Fruit fly (Drosophila melanogaster) whole organism, embryonic: Measurements from ENCODE around the gene kz.

Source experiments
- Atf3 ChIP-seq: fragments of 200-800 bp; sonication (Bioruptor generic); optimal IDR thresholded peaks from 3 replicates; lab custom pipeline; 2016; ENCODE audit warnings: missing biosample characterization, missing genetic modification characterization
- BtbVII ChIP-seq: fragments of 200-800 bp; sonication (Bioruptor generic); optimal IDR thresholded peaks from 3 replicates; lab custom pipeline; 2017; ENCODE audit warnings: missing biosample characterization, mild to moderate bottlenecking, missing genetic modification characterization
- C15 ChIP-seq: fragments of 200-800 bp; sonication (Bioruptor generic); IDR thresholded peaks from 3 replicates; pipeline ENCODE4 v1.3.6; 2022; ENCODE audit warnings: missing biosample characterization, missing genetic modification characterization
- CG10565 ChIP-seq: fragments of 200-800 bp; sonication (Bioruptor generic); optimal IDR thresholded peaks from 3 replicates; lab custom pipeline; 2016; ENCODE audit warnings: missing biosample characterization, mild to moderate bottlenecking, missing genetic modification characterization
- CG11456 ChIP-seq: fragments of 200-800 bp; sonication (Bioruptor generic); IDR thresholded peaks from 3 replicates; pipeline ENCODE4 v1.3.6; 2022; ENCODE audit warnings: missing biosample characterization, missing genetic modification characterization
- CG11695 ChIP-seq: fragments of 200-800 bp; sonication (Bioruptor generic); IDR thresholded peaks from 3 replicates; pipeline ENCODE4 v1.3.6; 2022; ENCODE audit warnings: missing biosample characterization, missing genetic modification characterization
- CG11723 ChIP-seq: fragments of 200-800 bp; sonication (Bioruptor generic); optimal IDR thresholded peaks from 2 replicates; lab custom pipeline; 2017; ENCODE audit warnings: missing biosample characterization, mild to moderate bottlenecking, missing genetic modification characterization
- CG14441 ChIP-seq: fragments of 200-800 bp; sonication (Bioruptor generic); IDR thresholded peaks from 2 replicates; pipeline ENCODE4 v1.3.6; 2022; ENCODE audit warnings: missing biosample characterization, missing genetic modification characterization
- CG14860 ChIP-seq: fragments of 200-800 bp; sonication (Bioruptor generic); IDR thresholded peaks from 3 replicates; pipeline ENCODE4 v1.3.6; 2022; ENCODE audit warnings: missing biosample characterization, missing genetic modification characterization; ENCODE audit not compliant: partially characterized antibody
- CG15011 ChIP-seq: fragments of 200-800 bp; sonication (Bioruptor generic); optimal IDR thresholded peaks from 3 replicates; lab custom pipeline; 2018; ENCODE audit warnings: missing biosample characterization, mild to moderate bottlenecking, missing genetic modification characterization
- CG1602 ChIP-seq: fragments of 200-800 bp; sonication (Bioruptor generic); optimal IDR thresholded peaks from 3 replicates; lab custom pipeline; 2016; ENCODE audit warnings: missing biosample characterization, missing genetic modification characterization
- CG18619 ChIP-seq: fragments of 200-800 bp; sonication (Bioruptor generic); optimal IDR thresholded peaks from 3 replicates; lab custom pipeline; 2017; ENCODE audit warnings: missing biosample characterization, mild to moderate bottlenecking, missing genetic modification characterization
- CG30403 ChIP-seq: fragments of 200-800 bp; sonication (Bioruptor generic); optimal IDR thresholded peaks from 3 replicates; lab custom pipeline; 2016; ENCODE audit warnings: missing biosample characterization, missing genetic modification characterization
- CG31224 ChIP-seq: fragments of 200-800 bp; sonication (Bioruptor generic); IDR thresholded peaks from 2 replicates; pipeline ENCODE4 v1.3.6; 2022; ENCODE audit warnings: missing biosample characterization, missing genetic modification characterization
- CG7357 ChIP-seq: fragments of 200-800 bp; sonication (Bioruptor generic); IDR thresholded peaks from 3 replicates; pipeline ENCODE4 v1.3.6; 2022; ENCODE audit warnings: missing biosample characterization, missing genetic modification characterization
- CG7928 ChIP-seq: fragments of 200-800 bp; sonication (Bioruptor generic); optimal IDR thresholded peaks from 2 replicates; lab custom pipeline; 2017; ENCODE audit warnings: missing biosample characterization, mild to moderate bottlenecking, missing genetic modification characterization
- CG8290 ChIP-seq, 3 experiments: fragments of 200-800 bp; sonication (Bioruptor generic); optimal IDR thresholded peaks; 2 replicates each; lab custom pipeline; 2016 to 2019; ENCODE audit warnings: missing biosample characterization in 3 of 3, missing genetic modification characterization in 3 of 3, mild to moderate bottlenecking in 2 of 3, moderate library complexity in 1 of 3
- CG8765 ChIP-seq: fragments of 200-800 bp; sonication (Bioruptor generic); IDR thresholded peaks from 2 replicates; pipeline ENCODE4 v1.3.6; 2022; ENCODE audit warnings: missing biosample characterization, missing genetic modification characterization
- CG9437 ChIP-seq: fragments of 200-800 bp; sonication (Bioruptor generic); optimal IDR thresholded peaks from 2 replicates; lab custom pipeline; 2018; ENCODE audit warnings: missing biosample characterization, mild to moderate bottlenecking, missing genetic modification characterization
- CG9609 ChIP-seq: fragments of 200-800 bp; sonication (Bioruptor generic); optimal IDR thresholded peaks from 3 replicates; lab custom pipeline; 2016; ENCODE audit warnings: missing biosample characterization, missing genetic modification characterization
- D ChIP-seq, 2 experiments: fragments of 200-800 bp in 1 of 2; fragments of >200 bp in 1 of 2; sonication (Bioruptor generic) in 1 of 2; optimal IDR thresholded peaks; 2 replicates in 1 of 2; 3 replicates in 1 of 2; lab custom pipeline; 2017; ENCODE audit warnings: mild to moderate bottlenecking in 1 of 2, missing biosample characterization in 1 of 2, missing genetic modification characterization in 1 of 2, missing genetic modification reagents in 1 of 2
- HLH3B ChIP-seq: fragments of 200-800 bp; sonication (Bioruptor generic); IDR thresholded peaks from 2 replicates; pipeline ENCODE4 v1.3.6; 2022; ENCODE audit warnings: missing biosample characterization, missing genetic modification characterization
- HLHmδ ChIP-seq: fragments of 200-800 bp; sonication (Bioruptor generic); optimal IDR thresholded peaks from 2 replicates; lab custom pipeline; 2018; ENCODE audit warnings: missing biosample characterization, mild to moderate bottlenecking, missing genetic modification characterization, moderate library complexity
- HmgZ ChIP-seq: fragments of 200-800 bp; sonication (Bioruptor generic); optimal IDR thresholded peaks from 2 replicates; lab custom pipeline; 2018; ENCODE audit warnings: missing biosample characterization, mild to moderate bottlenecking, missing genetic modification characterization
- Oli ChIP-seq: fragments of 200-800 bp; sonication (Bioruptor generic); optimal IDR thresholded peaks from 2 replicates; lab custom pipeline; 2018; ENCODE audit warnings: missing biosample characterization, mild to moderate bottlenecking, missing genetic modification characterization, moderate library complexity
- Sox100B ChIP-seq: fragments of 200-800 bp; sonication (Bioruptor generic); optimal IDR thresholded peaks from 3 replicates; lab custom pipeline; 2018; ENCODE audit warnings: missing biosample characterization, mild to moderate bottlenecking, missing genetic modification characterization
- Sry-δ ChIP-seq: fragments of 200-800 bp; sonication (Bioruptor generic); optimal IDR thresholded peaks from 2 replicates; lab custom pipeline; 2016; ENCODE audit warnings: missing biosample characterization, missing genetic modification characterization
- Stat92E ChIP-seq, 3 experiments: fragments of >200 bp in 2 of 3; fragments of 200-800 bp in 1 of 3; sonication (Bioruptor generic) in 1 of 3; optimal IDR thresholded peaks; 2 replicates each; lab custom pipeline; 2017 to 2019; ENCODE audit warnings: missing biosample characterization in 3 of 3, missing genetic modification characterization in 3 of 3, mild to moderate bottlenecking in 1 of 3, moderate library complexity in 1 of 3
- aop ChIP-seq: fragments of 200-800 bp; sonication (Bioruptor generic); IDR thresholded peaks from 2 replicates; pipeline ENCODE4 v1.3.6; 2022; ENCODE audit warnings: missing biosample characterization, missing genetic modification characterization
- bab2 ChIP-seq: fragments of 200-800 bp; sonication (Bioruptor generic); optimal IDR thresholded peaks from 2 replicates; lab custom pipeline; 2016; ENCODE audit warnings: missing biosample characterization, missing genetic modification characterization
- caup ChIP-seq: fragments of 200-800 bp; sonication (Bioruptor generic); optimal IDR thresholded peaks from 3 replicates; lab custom pipeline; 2017; ENCODE audit warnings: missing biosample characterization, mild to moderate bottlenecking, missing genetic modification characterization, moderate library complexity; ENCODE audit not compliant: severe bottlenecking
- chif ChIP-seq, 2 experiments: fragments of 200-800 bp; sonication (Bioruptor generic); optimal IDR thresholded peaks; 3 replicates each; lab custom pipeline; 2016; ENCODE audit warnings: missing biosample characterization in 2 of 2, missing genetic modification characterization in 2 of 2
- ci ChIP-seq: fragments of 200-800 bp; sonication (Bioruptor generic); IDR thresholded peaks from 3 replicates; pipeline ENCODE4 v1.3.6; 2022; ENCODE audit warnings: missing biosample characterization, missing genetic modification characterization
- crc ChIP-seq: fragments of 200-800 bp; sonication (Bioruptor generic); optimal IDR thresholded peaks from 2 replicates; lab custom pipeline; 2016; ENCODE audit warnings: missing biosample characterization, missing genetic modification characterization
- cwo ChIP-seq: fragments of 200-800 bp; sonication (Bioruptor generic); optimal IDR thresholded peaks from 3 replicates; lab custom pipeline; 2017; ENCODE audit warnings: missing biosample characterization, missing genetic modification characterization, mild to moderate bottlenecking, moderate library complexity, missing genetic modification reagents
- ewg ChIP-seq: fragments of 200-800 bp; sonication (Bioruptor generic); optimal IDR thresholded peaks from 3 replicates; lab custom pipeline; 2017; ENCODE audit warnings: mild to moderate bottlenecking, missing biosample characterization, missing genetic modification reagents, missing genetic modification characterization
- gcm ChIP-seq: fragments of 200-800 bp; sonication (Bioruptor generic); optimal IDR thresholded peaks from 2 replicates; lab custom pipeline; 2019; ENCODE audit warnings: missing biosample characterization, mild to moderate bottlenecking, missing genetic modification characterization, moderate library complexity
- hkb ChIP-seq, 2 experiments: fragments of 200-800 bp in 1 of 2; fragments of >200 bp in 1 of 2; sonication (Bioruptor generic) in 1 of 2; IDR thresholded peaks in 1 of 2; optimal IDR thresholded peaks in 1 of 2; 2 replicates each; pipeline versions ENCODE4 v1.3.6 to Lab custom; 2017 to 2022; ENCODE audit warnings: missing biosample characterization in 1 of 2, missing genetic modification characterization in 1 of 2
- jigr1 ChIP-seq: fragments of 200-800 bp; sonication (Bioruptor generic); IDR thresholded peaks from 3 replicates; pipeline ENCODE4 v1.3.6; 2022; ENCODE audit warnings: missing biosample characterization, missing genetic modification characterization
- lab ChIP-seq: fragments of 200-800 bp; sonication (Bioruptor generic); optimal IDR thresholded peaks from 3 replicates; lab custom pipeline; 2017; ENCODE audit warnings: missing biosample characterization, missing genetic modification characterization, mild to moderate bottlenecking, moderate library complexity, missing genetic modification reagents
- mirr ChIP-seq: fragments of 200-800 bp; sonication (Bioruptor generic); optimal IDR thresholded peaks from 3 replicates; lab custom pipeline; 2018; ENCODE audit warnings: missing biosample characterization, mild to moderate bottlenecking, missing genetic modification characterization
- nerfin-1 ChIP-seq: fragments of 200-800 bp; sonication (Bioruptor generic); optimal IDR thresholded peaks from 3 replicates; lab custom pipeline; 2019; ENCODE audit warnings: missing biosample characterization, mild to moderate bottlenecking, missing genetic modification characterization, moderate library complexity
- pum ChIP-seq: fragments of 200-800 bp; sonication (Bioruptor generic); optimal IDR thresholded peaks from 2 replicates; lab custom pipeline; 2016; ENCODE audit warnings: missing biosample characterization, missing genetic modification characterization
- pzg ChIP-seq: fragments of 200-800 bp; sonication (Bioruptor generic); optimal IDR thresholded peaks from 3 replicates; lab custom pipeline; 2018; ENCODE audit warnings: missing biosample characterization, mild to moderate bottlenecking, missing genetic modification characterization, moderate library complexity
- sqz ChIP-seq: fragments of 200-800 bp; sonication (Bioruptor generic); optimal IDR thresholded peaks from 3 replicates; lab custom pipeline; 2018; ENCODE audit warnings: missing biosample characterization, mild to moderate bottlenecking, missing genetic modification characterization
- stwl ChIP-seq: fragments of 200-800 bp; sonication (Bioruptor generic); optimal IDR thresholded peaks from 3 replicates; lab custom pipeline; 2018; ENCODE audit warnings: missing biosample characterization, mild to moderate bottlenecking, missing genetic modification characterization, moderate library complexity
- tap ChIP-seq: fragments of 200-800 bp; optimal IDR thresholded peaks from 3 replicates; lab custom pipeline; 2019; ENCODE audit warnings: missing biosample characterization, mild to moderate bottlenecking, missing genetic modification characterization, moderate library complexity
- vnd ChIP-seq: fragments of 200-800 bp; sonication (Bioruptor generic); IDR thresholded peaks from 3 replicates; pipeline ENCODE4 v1.3.6; 2022; ENCODE audit warnings: missing biosample characterization, missing genetic modification characterization; ENCODE audit not compliant: partially characterized antibody

kz gene

DNA sequence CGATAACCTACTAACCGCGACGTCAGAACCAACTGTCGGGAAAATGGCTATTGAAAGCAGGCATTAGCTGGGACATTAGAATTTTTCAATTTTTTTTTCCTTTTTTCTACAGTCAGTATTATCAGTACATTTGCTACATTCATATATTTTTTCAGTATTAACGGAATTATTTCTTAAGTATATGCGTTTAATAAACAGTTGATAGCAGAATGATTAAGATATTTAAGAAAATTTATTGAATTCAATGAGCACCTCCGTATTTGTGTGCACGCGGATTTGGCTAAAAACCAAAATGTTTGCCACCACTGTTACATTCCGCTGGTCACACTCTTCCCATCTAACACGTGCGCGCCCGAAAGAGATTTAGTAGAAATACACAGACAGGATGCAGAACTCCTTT, 20.7 kb upstream of the kz start, which contains the start of the genes temp and CG3071 (continued):
- peak; percentile 47 for TF ChIP-seq CG8290 (GFP tag; optimal IDR thresholded peaks at IDR 0.05; lab: Kevin White, UChicago)
- TF ChIP-seq CG8290 (tag; optimal IDR thresholded peaks at IDR 0.05; lab: Kevin White, UChicago) = peak in 1 of 2 experiments; percentile 36
- peak in 1 of 3 experiments; percentile 39 for TF ChIP-seq Stat92E (GFP tag; optimal IDR thresholded peaks at IDR 0.05; lab: Kevin White, UChicago)
- TF ChIP-seq ewg (GFP tag; lab: Kevin White, UChicago) = peak; percentile 41
- peak; percentile 25 for TF ChIP-seq caup (GFP tag; lab: Kevin White, UChicago)
- TF ChIP-seq CG11695 (GFP tag; lab: Robert Waterston, UW) = 0 out of 3 replicates have a peak, but pooled peaks have one; percentile 37
- TF ChIP-seq crc (GFP tag; lab: Kevin White, UChicago) = peak; percentile 23
- no peak for TF ChIP-seq vnd (GFP tag; lab: Robert Waterston, UW)
- peak; percentile 73 for TF ChIP-seq lab (GFP tag; lab: Kevin White, UChicago)
- TF ChIP-seq chif (GFP tag; optimal IDR thresholded peaks at IDR 0.05; lab: Kevin White, UChicago) = peak; percentile 27 to 50
- TF ChIP-seq D (optimal IDR thresholded peaks at IDR 0.05; lab: Kevin White, UChicago) = no peak
- TF ChIP-seq D (GFP tag; optimal IDR thresholded peaks at IDR 0.05; lab: Kevin White, UChicago) = peak; percentile 23
- peak; percentile 61 for TF ChIP-seq HmgZ
- no peak for TF ChIP-seq CG8765
- TF ChIP-seq gcm (GFP tag; lab: Kevin White, UChicago) = peak; percentile 19
- peak; percentile 56 for TF ChIP-seq bab2
- no peak for TF ChIP-seq CG31224 (GFP tag; lab: Robert Waterston, UW)
- peak; percentile 69 for TF ChIP-seq pum (GFP tag; lab: Kevin White, UChicago)
- no peak for TF ChIP-seq aop
- TF ChIP-seq CG11456 (GFP tag; lab: Robert Waterston, UW) = 0 out of 3 replicates have a peak, but pooled peaks have one; percentile 49
- peak; percentile 36 for TF ChIP-seq CG11723 (GFP tag; lab: Kevin White, UChicago)
- TF ChIP-seq nerfin-1 (tag; lab: Kevin White, UChicago) = peak; percentile 56
- TF ChIP-seq ci (GFP tag; lab: Robert Waterston, UW) = no peak; the same call in 2 of the 3 replicates
- peak; percentile 88 for TF ChIP-seq CG30403 (GFP tag; lab: Kevin White, UChicago)
- TF ChIP-seq CG14860 (GFP tag; lab: Robert Waterston, UW) = no peak
- peak; percentile 58 for TF ChIP-seq CG9609 (GFP tag; lab: Kevin White, UChicago)
- no peak for TF ChIP-seq tap (tag; lab: Kevin White, UChicago)
- TF ChIP-seq Sox100B (GFP tag; lab: Kevin White, UChicago) = no peak
- TF ChIP-seq hkb (optimal IDR thresholded peaks at IDR 0.05; lab: Kevin White, UChicago) = peak; percentile 81
- TF ChIP-seq hkb (GFP tag; IDR thresholded peaks at IDR 0.05; lab: Robert Waterston, UW) = no peak
- TF ChIP-seq CG14441 (GFP tag; lab: Robert Waterston, UW) = peak; percentile 45; the same call in 1 of the 2 replicates
- TF ChIP-seq HLHmδ (GFP tag; lab: Kevin White, UChicago) = no peak
- TF ChIP-seq Sry-δ = peak; percentile 44
- TF ChIP-seq HLH3B (GFP tag; lab: Robert Waterston, UW) = no peak
- TF ChIP-seq CG1602 (GFP tag; lab: Kevin White, UChicago) = peak; percentile 28
- no peak for TF ChIP-seq C15
- TF ChIP-seq CG9437 (GFP tag; lab: Kevin White, UChicago) = peak; percentile 67
- peak; percentile 61 for TF ChIP-seq Oli
- no peak for TF ChIP-seq CG10565
- no peak for TF ChIP-seq jigr1 (GFP tag; lab: Robert Waterston, UW)
- TF ChIP-seq mirr = no peak
- TF ChIP-seq cwo = peak; percentile 72
- TF ChIP-seq sqz (GFP tag; lab: Kevin White, UChicago) = peak; percentile 37
- peak; percentile 42 for TF ChIP-seq CG15011 (GFP tag; lab: Kevin White, UChicago)
- peak; percentile 25; the same call in 1 of the 3 replicates for TF ChIP-seq CG7357 (GFP tag; lab: Robert Waterston, UW)
- TF ChIP-seq Atf3 (GFP tag; lab: Kevin White, UChicago) = peak; percentile 36
- TF ChIP-seq pzg (GFP tag; lab: Kevin White, UChicago) = peak; percentile 43
- peak; percentile 14 for TF ChIP-seq stwl (tag; lab: Kevin White, UChicago)
- no peak for TF ChIP-seq CG7928 (GFP tag; lab: Kevin White, UChicago)
- TF ChIP-seq BtbVII (GFP tag; lab: Kevin White, UChicago) = peak; percentile 33
- peak; percentile 57 for TF ChIP-seq CG18619 (GFP tag; lab: Kevin White, UChicago)
